Fruit fly (Drosophila melanogaster): ENCODE data around the gene CG31546.
A peak's percentile ranks its signal among the peaks of the same experiment; 100 is the strongest.

The CG31546 gene

dm6 chr3R:5654692-5655181, 19.3 kb upstream of the CG31546 start, which contains the start of the genes elm and MED27 (continued):
- TF ChIP-seq CG14710 (tag; optimal IDR thresholded peaks at IDR 0.05) (peak; percentile 96), bab2 (GFP tag; optimal IDR thresholded peaks at IDR 0.05) (peak; percentile 96), CG14667 (GFP tag; IDR thresholded peaks at IDR 0.05) (peak; percentile 92), CHES-1-like (GFP tag; optimal IDR thresholded peaks at IDR 0.05) (peak; percentile 94), CG10321 (GFP tag; IDR thresholded peaks at IDR 0.05) (peak; percentile 48; the same call in 1 of the 2 replicates), CG2129 (GFP tag; IDR thresholded peaks at IDR 0.05; ENCODE audit: partially characterized antibody) (peak; percentile 97), sqz (GFP tag; optimal IDR thresholded peaks at IDR 0.05) (peak; percentile 90), CG3995 (GFP tag; optimal IDR thresholded peaks at IDR 0.05) (peak; percentile 66), crc (GFP tag; optimal IDR thresholded peaks at IDR 0.05) (peak; percentile 65), twi (tag; optimal IDR thresholded peaks at IDR 0.05) (peak; percentile 90), repo (GFP tag; optimal IDR thresholded peaks at IDR 0.05) (peak; percentile 62), CG10654 (GFP tag; optimal IDR thresholded peaks at IDR 0.05) (peak; percentile 93), PHDP (tag; optimal IDR thresholded peaks at IDR 0.05) (peak; percentile 90), H2.0 (GFP tag; IDR thresholded peaks at IDR 0.05) (peak; percentile 93), Myb (GFP tag; optimal IDR thresholded peaks at IDR 0.05) (peak; percentile 83), CG2875 (GFP tag; optimal IDR thresholded peaks at IDR 0.05) (peak; percentile 81), Blimp-1 (GFP tag; optimal IDR thresholded peaks at IDR 0.05) (peak; percentile 86), Hr39 (optimal IDR thresholded peaks at IDR 0.05) (no peak), CG18476 (GFP tag; optimal IDR thresholded peaks at IDR 0.05) (peak; percentile 92), bbx (GFP tag; IDR thresholded peaks at IDR 0.05; ENCODE audit: partially characterized antibody) (peak; percentile 84), CG17359 (tag; optimal IDR thresholded peaks at IDR 0.05) (peak; percentile 89), so (GFP tag; IDR thresholded peaks at IDR 0.05) (peak; percentile 89; the same call in 2 of the 3 replicates), ci (GFP tag; IDR thresholded peaks at IDR 0.05) (peak; percentile 91), NFAT (GFP tag; IDR thresholded peaks at IDR 0.05) (peak; percentile 94), Mad (GFP tag; optimal IDR thresholded peaks at IDR 0.05) (peak; percentile 94), Xbp1 (GFP tag; optimal IDR thresholded peaks at IDR 0.05) (peak; percentile 98), al (GFP tag; IDR thresholded peaks at IDR 0.05) (peak; percentile 94), onecut (GFP tag; IDR thresholded peaks at IDR 0.05) (peak; percentile 71), Nf-YC (tag; optimal IDR thresholded peaks at IDR 0.05) (peak; percentile 90), Hey (tag; optimal IDR thresholded peaks at IDR 0.05) (peak; percentile 56), CG2120 (GFP tag; optimal IDR thresholded peaks at IDR 0.05) (peak; percentile 98), Ssrp (tag; optimal IDR thresholded peaks at IDR 0.05) (peak; percentile 94), Rfx (GFP tag; IDR thresholded peaks at IDR 0.05) (peak; percentile 96), run (tag; optimal IDR thresholded peaks at IDR 0.05) (peak; percentile 48), jumu (GFP tag; optimal IDR thresholded peaks at IDR 0.05) (peak; percentile 94), br (optimal IDR thresholded peaks at IDR 0.05) (no peak), Dip3 (GFP tag; optimal IDR thresholded peaks at IDR 0.05) (peak; percentile 92), lilli (GFP tag; optimal IDR thresholded peaks at IDR 0.05) (peak; percentile 98), CG7963 (GFP tag; IDR thresholded peaks at IDR 0.05; ENCODE audit: partially characterized antibody) (peak; percentile 58; the same call in 1 of the 3 replicates), fd102C (GFP tag; optimal IDR thresholded peaks at IDR 0.05) (peak; percentile 79), E2f2 (GFP tag; IDR thresholded peaks at IDR 0.05) (peak; percentile 69), CG3065 (GFP tag; optimal IDR thresholded peaks at IDR 0.05) (peak; percentile 78), CG7745 (tag; optimal IDR thresholded peaks at IDR 0.05) (no peak), mam (GFP tag; optimal IDR thresholded peaks at IDR 0.05) (peak; percentile 96), CG11085 (GFP tag; IDR thresholded peaks at IDR 0.05) (peak; percentile 91), zfh1 (GFP tag; IDR thresholded peaks at IDR 0.05) (peak; percentile 94), Chrac-16 (GFP tag; optimal IDR thresholded peaks at IDR 0.05) (peak; percentile 97), Hmr (GFP tag; optimal IDR thresholded peaks at IDR 0.05) (peak; percentile 93), ERR (GFP tag; optimal IDR thresholded peaks at IDR 0.05) (peak; percentile 76), ham (GFP tag; IDR thresholded peaks at IDR 0.05) (peak; percentile 80), lbe (GFP tag; optimal IDR thresholded peaks at IDR 0.05) (peak; percentile 89), fu2 (GFP tag; optimal IDR thresholded peaks at IDR 0.05) (peak; percentile 91)
